Worm (Caenorhabditis elegans) whole organism, mixed stage, embryonic: ENCODE results near the gene C46C11.4.

Experiments
- snpc-4 ChIP-seq: fragments of 150-350 bp; optimal IDR thresholded peaks from 2 replicates; lab custom pipeline; 2014; ENCODE audit warnings: missing biosample characterization, missing genetic modification characterization
- sptf-1 ChIP-seq: sonication (generic microtip); optimal IDR thresholded peaks from 2 replicates; lab custom pipeline; 2017; ENCODE audit warnings: mild to moderate bottlenecking, missing genetic modification characterization, moderate library complexity, missing compliant biosample characterization
- tbx-8 ChIP-seq: fragments of 200-800 bp; sonication (Bioruptor generic); optimal IDR thresholded peaks from 2 replicates; lab custom pipeline; 2018; ENCODE audit warnings: mild to moderate bottlenecking, missing genetic modification characterization, moderate library complexity, missing compliant biosample characterization

DNA sequence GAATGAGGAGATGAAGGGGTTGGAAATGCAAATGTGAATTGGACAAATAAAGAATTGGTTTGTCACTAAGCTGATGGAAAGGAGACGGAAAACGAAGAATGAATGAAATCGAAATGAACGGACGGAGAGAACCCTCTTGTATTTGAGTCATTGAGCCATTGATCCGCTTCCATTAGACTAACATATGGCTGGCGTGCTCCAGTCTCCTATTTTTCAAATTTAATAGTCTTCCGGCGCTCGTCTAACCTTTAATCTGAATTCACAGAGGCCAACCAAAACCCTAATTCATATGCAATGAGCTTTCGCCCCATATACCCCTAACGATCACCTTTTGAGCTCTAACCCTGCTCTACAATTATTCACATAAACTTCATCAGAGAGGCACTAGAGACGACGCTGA, 25.0 kb downstream of the C46C11.4 start, which contains the start of gene C46C11.3:
- no peak for TF ChIP-seq snpc-4 (tag; lab: Kevin White, UChicago)
- no peak for TF ChIP-seq tbx-8 (GFP tag; lab: Kevin White, UChicago)
- no peak for TF ChIP-seq sptf-1 (tag; lab: Kevin White, UChicago)
